Fruit fly (Drosophila melanogaster): ENCODE results near the gene Ir67c.

Ir67c gene

DNA sequence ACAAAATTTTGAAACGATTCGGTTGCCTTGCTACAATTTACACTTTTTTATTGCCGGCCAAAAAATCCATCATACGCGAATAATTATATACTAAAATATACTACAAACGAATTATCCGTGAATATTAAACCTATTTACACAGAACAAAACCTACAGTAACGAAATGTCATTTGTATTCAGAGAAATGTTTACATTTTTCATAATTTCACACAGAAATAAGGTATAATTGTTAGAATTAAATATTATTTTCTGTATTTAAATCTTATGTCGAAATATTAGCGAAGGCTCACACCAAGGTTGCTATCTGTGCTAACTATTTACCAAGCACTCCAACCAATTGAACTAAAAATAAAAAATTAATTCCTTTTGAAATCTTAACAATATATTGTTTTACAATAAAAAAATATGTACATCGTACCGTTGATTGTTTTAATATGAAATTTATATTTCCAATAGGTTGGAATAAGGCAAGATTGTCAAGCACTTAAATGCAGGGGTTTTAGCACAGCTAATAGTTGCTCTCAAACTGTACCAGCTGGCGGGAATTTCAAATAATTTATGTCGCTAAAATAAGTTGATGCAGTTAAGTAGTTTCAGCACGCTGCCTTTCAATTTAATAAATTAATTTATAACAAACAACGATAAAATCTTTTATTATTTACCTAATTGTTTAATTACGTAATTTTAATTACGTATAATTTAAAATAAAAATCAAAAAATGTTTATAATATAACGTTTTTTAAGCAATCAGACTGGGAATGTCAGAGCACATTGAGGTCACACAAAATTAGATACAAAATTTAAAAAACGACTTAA, 29.4 kb upstream of the Ir67c start, which contains the start of the genes Gem3 and CG32061:
Gem3 (minus strand) TSS at position 51 of the 816 bp plus-strand sequence.
CG32061 (plus strand) TSS at position 766 of the 816 bp plus-strand sequence.
- TF ChIP-seq cyc (GFP tag; optimal IDR thresholded peaks at IDR 0.05) (no peak), svp (GFP tag) (no peak)

DNA sequence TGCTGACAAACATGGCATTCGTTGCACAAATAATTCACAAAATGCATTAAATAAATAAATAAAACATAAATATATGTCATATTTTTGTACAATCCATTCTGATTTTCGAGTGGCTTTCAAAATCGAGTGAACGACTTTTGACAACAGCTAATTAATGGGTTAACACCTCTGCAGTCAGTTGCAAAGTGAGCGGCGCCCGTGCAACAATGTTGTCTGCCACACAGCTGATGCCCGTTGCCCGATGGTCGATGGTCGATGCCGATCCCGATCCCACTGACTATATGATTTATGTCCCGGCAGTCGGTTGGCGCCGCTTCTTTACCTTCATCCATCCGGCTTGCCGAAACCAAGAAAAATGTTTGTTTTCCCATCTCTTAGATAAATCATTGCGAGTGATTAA, 25.2 kb upstream of the Ir67c start:
- no peak for TF ChIP-seq OdsH (GFP tag; optimal IDR thresholded peaks at IDR 0.05)
- no peak for TF ChIP-seq CG8119 (GFP tag; IDR thresholded peaks at IDR 0.05)
- TF ChIP-seq dsx (GFP tag; optimal IDR thresholded peaks at IDR 0.05; ENCODE audit: poor library complexity, severe bottlenecking): peak; percentile 97
- TF ChIP-seq fd59A (GFP tag; optimal IDR thresholded peaks at IDR 0.05): no peak
- TF ChIP-seq CG8632 (GFP tag; optimal IDR thresholded peaks at IDR 0.05): no peak
- peak; percentile 21 for TF ChIP-seq achi (GFP tag; optimal IDR thresholded peaks at IDR 0.05)
- TF ChIP-seq dac (GFP tag; optimal IDR thresholded peaks at IDR 0.05): no peak
- no peak for TF ChIP-seq spab (GFP tag; optimal IDR thresholded peaks at IDR 0.05)
- TF ChIP-seq Sox15 (GFP tag; optimal IDR thresholded peaks at IDR 0.05): no peak

DNA sequence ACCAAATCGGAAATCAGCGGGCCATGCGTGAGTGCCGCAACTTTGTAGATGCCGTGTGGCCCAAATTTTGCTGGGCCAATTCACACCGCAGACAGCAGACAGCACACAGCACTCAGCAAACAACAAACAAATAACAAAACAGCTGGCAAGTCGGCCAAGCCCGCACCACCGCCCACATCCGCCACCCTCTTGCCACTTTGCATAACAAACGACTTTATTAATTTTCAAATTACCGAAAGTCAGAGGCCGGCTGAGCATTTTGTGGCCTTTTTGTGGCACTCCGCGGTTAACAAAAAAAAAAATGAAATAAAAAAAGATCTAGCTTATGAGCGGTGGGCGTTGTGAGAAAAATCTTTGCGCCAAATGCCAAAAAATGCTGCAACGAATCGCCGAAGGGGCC, 15.8 kb upstream of the Ir67c start:
- TF ChIP-seq Hr4 (GFP tag; optimal IDR thresholded peaks at IDR 0.05): no peak
- no peak for TF ChIP-seq CG1621 (tag; optimal IDR thresholded peaks at IDR 0.05)
- TF ChIP-seq Ets96B (tag; optimal IDR thresholded peaks at IDR 0.05): no peak
- TF ChIP-seq Sox15 (GFP tag; optimal IDR thresholded peaks at IDR 0.05): no peak
- no peak for TF ChIP-seq CG6792 (GFP tag; optimal IDR thresholded peaks at IDR 0.05)
- TF ChIP-seq salr (GFP tag; optimal IDR thresholded peaks at IDR 0.05): no peak
- TF ChIP-seq dac (GFP tag; optimal IDR thresholded peaks at IDR 0.05): no peak
- TF ChIP-seq CG3919 (GFP tag; optimal IDR thresholded peaks at IDR 0.05): no peak
- no peak for TF ChIP-seq lz (GFP tag; optimal IDR thresholded peaks at IDR 0.05)
- no peak for TF ChIP-seq CG10631 (GFP tag; optimal IDR thresholded peaks at IDR 0.05)
- TF ChIP-seq pdm3 (GFP tag; optimal IDR thresholded peaks at IDR 0.05): no peak
- TF ChIP-seq Ets21C (GFP tag; optimal IDR thresholded peaks at IDR 0.05): no peak

DNA sequence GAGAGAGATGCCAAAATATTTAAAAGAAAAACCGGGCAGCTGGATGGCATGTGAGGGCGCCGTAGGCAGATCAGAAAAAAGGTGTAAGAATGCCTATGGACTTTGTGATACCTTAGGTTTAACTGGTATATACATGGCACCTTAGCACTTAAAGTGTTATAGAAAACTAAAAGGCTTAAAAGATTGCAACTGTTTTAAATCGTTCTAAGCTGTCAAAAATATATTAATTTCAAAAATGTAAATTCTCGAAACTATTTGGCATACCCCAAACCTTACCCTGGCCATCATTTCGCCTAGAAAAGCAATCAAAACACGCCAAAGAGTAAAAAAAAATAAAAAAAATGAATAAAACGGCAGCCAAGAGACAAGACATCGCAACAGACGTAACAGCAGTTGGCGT, 13.1 kb upstream of the Ir67c start:
- TF ChIP-seq dac (GFP tag; optimal IDR thresholded peaks at IDR 0.05): peak; percentile 8
- TF ChIP-seq CG15336 (GFP tag; IDR thresholded peaks at IDR 0.05): peak; percentile 84
- peak; percentile 20 for TF ChIP-seq CG10631 (GFP tag; optimal IDR thresholded peaks at IDR 0.05)
- TF ChIP-seq pdm3 (GFP tag; optimal IDR thresholded peaks at IDR 0.05): peak; percentile 12
- TF ChIP-seq CG6163 (GFP tag; IDR thresholded peaks at IDR 0.05): peak; percentile 55
- peak; percentile 63 for TF ChIP-seq Eip78C (GFP tag)
- no peak for TF ChIP-seq CG9139 (GFP tag; optimal IDR thresholded peaks at IDR 0.05)
- no peak for TF ChIP-seq CG16779 (tag; optimal IDR thresholded peaks at IDR 0.05)
- TF ChIP-seq CG8119 (GFP tag; IDR thresholded peaks at IDR 0.05): peak; percentile 79
- no peak for TF ChIP-seq Eip93F (GFP tag; optimal IDR thresholded peaks at IDR 0.05)
- TF ChIP-seq eg (GFP tag; IDR thresholded peaks at IDR 0.05): peak; percentile 72; the same call in 2 of the 3 replicates
- TF ChIP-seq CG3919 (GFP tag; optimal IDR thresholded peaks at IDR 0.05): peak; percentile 1
- TF ChIP-seq lz (GFP tag; optimal IDR thresholded peaks at IDR 0.05): no peak
- peak; percentile 41 for TF ChIP-seq CG6276 (GFP tag; optimal IDR thresholded peaks at IDR 0.05)
- peak; percentile 62 for TF ChIP-seq Hr4 (GFP tag; optimal IDR thresholded peaks at IDR 0.05)
- peak; percentile 18 for TF ChIP-seq achi (GFP tag; optimal IDR thresholded peaks at IDR 0.05)
- no peak for TF ChIP-seq Ets96B (tag; optimal IDR thresholded peaks at IDR 0.05)
- TF ChIP-seq ss (GFP tag; optimal IDR thresholded peaks at IDR 0.05): no peak
- TF ChIP-seq CG1621 (tag; optimal IDR thresholded peaks at IDR 0.05): no peak
- no peak for TF ChIP-seq CG10669 (GFP tag; optimal IDR thresholded peaks at IDR 0.05)
- TF ChIP-seq spab (GFP tag; optimal IDR thresholded peaks at IDR 0.05): peak; percentile 12
- TF ChIP-seq CG32006 (GFP tag; optimal IDR thresholded peaks at IDR 0.05): peak; percentile 66
- peak; percentile 9 for TF ChIP-seq CG3032 (tag; optimal IDR thresholded peaks at IDR 0.05)
- TF ChIP-seq Gug (GFP tag; IDR thresholded peaks at IDR 0.05): peak; percentile 45; the same call in 1 of the 2 replicates
- peak; percentile 30 for TF ChIP-seq net (GFP tag; optimal IDR thresholded peaks at IDR 0.05)

Measured in whole organism, prepupa.